Fruit fly (Drosophila melanogaster): ENCODE data around the gene mRpS6.

dm6 chr3L:4349314-4349713 lies 15.0 kb upstream of the mRpS6 start:
- TF ChIP-seq jing (GFP tag; optimal IDR thresholded peaks at IDR 0.05) (no peak), gem (tag; optimal IDR thresholded peaks at IDR 0.05) (no peak), CG7357 (GFP tag; IDR thresholded peaks at IDR 0.05) (no peak)
